Worm (Caenorhabditis elegans) whole organism, L4 larva: ENCODE results near the gene prx-5.
A peak's percentile ranks its signal among the peaks of the same experiment; 100 is the strongest.

Experiments
- D1046.2 ChIP-seq: fragments of 200-800 bp; sonication (Bioruptor generic); IDR thresholded peaks from 2 replicates; pipeline ENCODE4 v1.3.6; 2022; ENCODE audit warnings: missing genetic modification characterization, missing compliant biosample characterization
- F10B5.3 ChIP-seq: sonication (generic microtip); optimal IDR thresholded peaks from 2 replicates; lab custom pipeline; 2016; ENCODE audit warnings: mild to moderate bottlenecking, missing genetic modification characterization, missing compliant biosample characterization
- R02D3.7 ChIP-seq: fragments of 150-350 bp; sonication (generic microtip); optimal IDR thresholded peaks from 3 replicates; lab custom pipeline; 2014; ENCODE audit warnings: missing biosample characterization, missing genetic modification characterization
- T26A8.4 ChIP-seq: fragments of 200-800 bp; sonication (Bioruptor generic); IDR thresholded peaks from 2 replicates; pipeline ENCODE4 v1.3.6; 2022; ENCODE audit warnings: missing genetic modification characterization, missing compliant biosample characterization
- Y105C5A.15 ChIP-seq: fragments of 200-800 bp; sonication (Bioruptor generic); IDR thresholded peaks from 2 replicates; pipeline ENCODE4 v1.3.6; 2022; ENCODE audit warnings: missing genetic modification characterization, missing compliant biosample characterization
- Y48G9A.11 ChIP-seq: fragments of 200-800 bp; sonication (Bioruptor generic); IDR thresholded peaks from 2 replicates; pipeline ENCODE4 v1.3.6; 2022; ENCODE audit warnings: missing genetic modification reagents, missing genetic modification characterization, missing compliant biosample characterization
- Y75B8A.6 ChIP-seq: fragments of 200-800 bp; sonication (Bioruptor generic); IDR thresholded peaks from 2 replicates; pipeline ENCODE4 v1.3.6; 2022; ENCODE audit warnings: missing genetic modification reagents, missing genetic modification characterization, missing compliant biosample characterization
- ZK546.5 ChIP-seq, 2 experiments: sonication (generic microtip); optimal IDR thresholded peaks; 2 replicates each; lab custom pipeline; 2017; ENCODE audit warnings: missing biosample characterization in 2 of 2, missing genetic modification characterization in 2 of 2
- aha-1 ChIP-seq: fragments of 150-350 bp; peaks from one replicate; lab custom pipeline; 2014; ENCODE audit warnings: missing biosample characterization, missing genetic modification characterization
- ama-1 ChIP-seq: fragments of 150-350 bp; optimal IDR thresholded peaks from 2 replicates; lab custom pipeline; 2014; ENCODE audit warnings: inconsistent platforms, mixed read lengths
- ceh-32 ChIP-seq: sonication (generic microtip); optimal IDR thresholded peaks from 2 replicates; lab custom pipeline; 2016; ENCODE audit warnings: mild to moderate bottlenecking, missing genetic modification characterization, missing compliant biosample characterization; ENCODE audit not compliant: poor library complexity
- ces-1 ChIP-seq: fragments of 150-350 bp; sonication (generic microtip); optimal IDR thresholded peaks from 4 replicates; lab custom pipeline; 2014; ENCODE audit warnings: missing biosample characterization, missing genetic modification reagents, missing genetic modification characterization
- ctbp-1 ChIP-seq: fragments of 200-800 bp; sonication (Bioruptor generic); IDR thresholded peaks from 2 replicates; pipeline ENCODE4 v1.3.6; 2022; ENCODE audit warnings: missing genetic modification reagents, missing genetic modification characterization, missing compliant biosample characterization
- daf-16 ChIP-seq, 3 experiments: sonication (generic microtip); optimal IDR thresholded peaks; 2 replicates each; lab custom pipeline; 2016 to 2017; ENCODE audit warnings: missing genetic modification characterization in 3 of 3, missing genetic modification reagents in 3 of 3, mild to moderate bottlenecking in 2 of 3, missing compliant biosample characterization in 2 of 3, missing biosample characterization in 1 of 3, moderate library complexity in 1 of 3
- daf-19 ChIP-seq: fragments of 200-800 bp; sonication (Bioruptor generic); conservative IDR thresholded peaks from 2 replicates; pipeline ENCODE4 v1.3.6; 2022; ENCODE audit warnings: missing genetic modification characterization, missing compliant biosample characterization
- dmd-8 ChIP-seq: fragments of 200-800 bp; sonication (Bioruptor generic); IDR thresholded peaks from 2 replicates; pipeline ENCODE4 v1.3.6; 2022; ENCODE audit warnings: missing genetic modification characterization, missing compliant biosample characterization
- dpl-1 ChIP-seq: fragments of 150-350 bp; optimal IDR thresholded peaks from 2 replicates; lab custom pipeline; 2014; ENCODE audit warnings: missing biosample characterization, missing genetic modification reagents, missing genetic modification characterization
- duxl-1 ChIP-seq: sonication (generic microtip); optimal IDR thresholded peaks from 2 replicates; lab custom pipeline; 2016; ENCODE audit warnings: mild to moderate bottlenecking, missing genetic modification characterization, moderate library complexity, missing compliant biosample characterization; ENCODE audit not compliant: poor library complexity
- egl-27 ChIP-seq: sonication (generic microtip); optimal IDR thresholded peaks from 3 replicates; lab custom pipeline; 2017; ENCODE audit warnings: missing biosample characterization, missing genetic modification reagents, missing genetic modification characterization
- egl-43 ChIP-seq: fragments of 200-800 bp; sonication (Bioruptor generic); IDR thresholded peaks from 2 replicates; pipeline ENCODE4 v1.3.6; 2022; ENCODE audit warnings: missing genetic modification reagents, missing genetic modification characterization, missing compliant biosample characterization
- fos-1 ChIP-seq: fragments of 150-350 bp; optimal IDR thresholded peaks from 2 replicates; lab custom pipeline; 2014; ENCODE audit warnings: missing biosample characterization, missing genetic modification characterization
- hif-1 ChIP-seq, 2 experiments: sonication (generic microtip); optimal IDR thresholded peaks; 2 replicates each; lab custom pipeline; 2016 to 2017; ENCODE audit warnings: missing compliant biosample characterization in 2 of 2, missing genetic modification characterization in 2 of 2, missing genetic modification reagents in 2 of 2, missing genotype in 2 of 2, mild to moderate bottlenecking in 1 of 2
- hlh-11 ChIP-seq: fragments of 200-800 bp; sonication (Bioruptor generic); optimal IDR thresholded peaks from 2 replicates; lab custom pipeline; 2018; ENCODE audit warnings: mild to moderate bottlenecking, missing genetic modification characterization, missing compliant biosample characterization
- hlh-30 ChIP-seq: sonication (generic microtip); optimal IDR thresholded peaks from 2 replicates; lab custom pipeline; 2017; ENCODE audit warnings: antibody characterized with exemption, mild to moderate bottlenecking, missing genetic modification characterization, missing compliant biosample characterization; ENCODE audit not compliant: insufficient read depth
- hmg-1.1 ChIP-seq: fragments of 200-800 bp; sonication (Bioruptor generic); IDR thresholded peaks from 2 replicates; pipeline ENCODE4 v1.3.6; 2022; ENCODE audit warnings: missing genetic modification reagents, missing genetic modification characterization, missing compliant biosample characterization
- lin-29 ChIP-seq: fragments of 200-800 bp; sonication (Bioruptor generic); IDR thresholded peaks from 2 replicates; pipeline ENCODE4 v1.3.6; 2022; ENCODE audit warnings: missing genetic modification reagents, missing genetic modification characterization, missing compliant biosample characterization
- mdl-1 ChIP-seq, 2 experiments: fragments of 150-350 bp in 1 of 2; sonication (generic microtip) in 1 of 2; optimal IDR thresholded peaks; 2 replicates each; lab custom pipeline; 2014 to 2017; ENCODE audit warnings: missing biosample characterization in 2 of 2, missing genetic modification characterization in 2 of 2
- mes-2 ChIP-seq: sonication (generic microtip); optimal IDR thresholded peaks from 2 replicates; lab custom pipeline; 2016; ENCODE audit warnings: missing genotype, mild to moderate bottlenecking, missing genetic modification characterization, missing compliant biosample characterization; ENCODE audit not compliant: poor library complexity, severe bottlenecking
- mxl-2 ChIP-seq: fragments of 200-800 bp; sonication (Bioruptor generic); conservative IDR thresholded peaks from 2 replicates; pipeline ENCODE4 v1.3.6; 2022; ENCODE audit warnings: missing genetic modification reagents, missing genetic modification characterization, missing compliant biosample characterization
- nhr-102 ChIP-seq: sonication (generic microtip); optimal IDR thresholded peaks from 2 replicates; lab custom pipeline; 2016; ENCODE audit warnings: mild to moderate bottlenecking, missing genetic modification characterization, moderate library complexity, missing compliant biosample characterization
- nhr-11 ChIP-seq: fragments of 150-350 bp; optimal IDR thresholded peaks from 2 replicates; lab custom pipeline; 2014; ENCODE audit warnings: missing biosample characterization, missing genetic modification characterization
- nhr-237 ChIP-seq: sonication (generic microtip); optimal IDR thresholded peaks from 2 replicates; lab custom pipeline; 2017; ENCODE audit warnings: missing biosample characterization, missing genetic modification characterization
- nhr-25 ChIP-seq: sonication (generic microtip); optimal IDR thresholded peaks from 2 replicates; lab custom pipeline; 2017; ENCODE audit warnings: missing genetic modification characterization, mild to moderate bottlenecking, missing compliant biosample characterization, antibody characterized with exemption, moderate library complexity, borderline replicate concordance; ENCODE audit not compliant: insufficient read depth
- nhr-41 ChIP-seq: fragments of 200-800 bp; sonication (Bioruptor generic); IDR thresholded peaks from 2 replicates; pipeline ENCODE4 v1.3.6; 2022; ENCODE audit warnings: missing genetic modification reagents, missing genetic modification characterization, missing compliant biosample characterization
- nhr-42 ChIP-seq: fragments of 200-800 bp; sonication (Bioruptor generic); IDR thresholded peaks from 2 replicates; pipeline ENCODE4 v1.3.6; 2022; ENCODE audit warnings: missing genetic modification characterization, missing compliant biosample characterization
- nhr-6 ChIP-seq: fragments of 150-350 bp; optimal IDR thresholded peaks from 2 replicates; lab custom pipeline; 2014; ENCODE audit warnings: missing biosample characterization, missing genetic modification characterization
- nhr-76 ChIP-seq: fragments of 150-350 bp; optimal IDR thresholded peaks from 2 replicates; lab custom pipeline; 2014; ENCODE audit warnings: missing biosample characterization, missing genetic modification characterization
- pha-4 ChIP-seq, 2 experiments: fragments of 150-350 bp in 1 of 2; fragments of 200-800 bp in 1 of 2; sonication (Bioruptor generic) in 1 of 2; IDR thresholded peaks in 1 of 2; optimal IDR thresholded peaks in 1 of 2; 2 replicates each; pipeline versions ENCODE4 v1.3.6 to Lab custom; 2014 to 2022; ENCODE audit warnings: missing genetic modification characterization in 2 of 2, missing genetic modification reagents in 2 of 2, missing biosample characterization in 1 of 2, missing compliant biosample characterization in 1 of 2
- sdz-12 ChIP-seq: fragments of 200-800 bp; sonication (Bioruptor generic); optimal IDR thresholded peaks from 2 replicates; lab custom pipeline; 2018; ENCODE audit warnings: mild to moderate bottlenecking, missing genetic modification characterization, missing compliant biosample characterization
- set-16 ChIP-seq: fragments of 200-800 bp; sonication (Bioruptor generic); IDR thresholded peaks from 2 replicates; pipeline ENCODE4 v1.3.6; 2022; ENCODE audit warnings: missing genetic modification reagents, missing genetic modification characterization, missing compliant biosample characterization
- skn-1 ChIP-seq: fragments of 150-350 bp; optimal IDR thresholded peaks from 2 replicates; lab custom pipeline; 2014; ENCODE audit warnings: missing biosample characterization, missing genetic modification characterization
- snpc-4 ChIP-seq: fragments of 150-350 bp; optimal IDR thresholded peaks from 2 replicates; lab custom pipeline; 2014; ENCODE audit warnings: missing biosample characterization, missing genetic modification characterization
- spr-1 ChIP-seq: sonication (generic microtip); optimal IDR thresholded peaks from 2 replicates; lab custom pipeline; 2016; ENCODE audit warnings: mild to moderate bottlenecking, missing genetic modification characterization, missing compliant biosample characterization
- unc-39 ChIP-seq: sonication (generic microtip); optimal IDR thresholded peaks from 2 replicates; lab custom pipeline; 2017; ENCODE audit warnings: missing biosample characterization, missing genetic modification characterization
- unc-62 ChIP-seq, 3 experiments: fragments of 150-350 bp in 1 of 3; sonication (generic microtip); optimal IDR thresholded peaks in 2 of 3; peaks in 1 of 3; 1 replicate in 1 of 3; 2 replicates in 2 of 3; lab custom pipeline; 2014 to 2017; ENCODE audit warnings: missing biosample characterization in 3 of 3, missing genetic modification characterization in 3 of 3, missing genetic modification reagents in 3 of 3, missing genotype in 1 of 3
- vab-7 ChIP-seq: fragments of 200-800 bp; sonication (Bioruptor generic); IDR thresholded peaks from 2 replicates; pipeline ENCODE4 v1.3.6; 2022; ENCODE audit warnings: missing genetic modification reagents, missing genetic modification characterization, missing compliant biosample characterization
- zag-1 ChIP-seq: fragments of 150-350 bp; optimal IDR thresholded peaks from 2 replicates; lab custom pipeline; 2014; ENCODE audit warnings: missing biosample characterization, missing genetic modification characterization
- zfp-3 ChIP-seq: fragments of 200-800 bp; sonication (Bioruptor generic); conservative IDR thresholded peaks from 2 replicates; pipeline ENCODE4 v1.3.6; 2022; ENCODE audit warnings: missing genetic modification reagents, missing genetic modification characterization, missing compliant biosample characterization
- ztf-11 ChIP-seq: fragments of 150-350 bp; optimal IDR thresholded peaks from 2 replicates; lab custom pipeline; 2014; ENCODE audit warnings: missing biosample characterization, missing genetic modification characterization

Gene prx-5

DNA sequence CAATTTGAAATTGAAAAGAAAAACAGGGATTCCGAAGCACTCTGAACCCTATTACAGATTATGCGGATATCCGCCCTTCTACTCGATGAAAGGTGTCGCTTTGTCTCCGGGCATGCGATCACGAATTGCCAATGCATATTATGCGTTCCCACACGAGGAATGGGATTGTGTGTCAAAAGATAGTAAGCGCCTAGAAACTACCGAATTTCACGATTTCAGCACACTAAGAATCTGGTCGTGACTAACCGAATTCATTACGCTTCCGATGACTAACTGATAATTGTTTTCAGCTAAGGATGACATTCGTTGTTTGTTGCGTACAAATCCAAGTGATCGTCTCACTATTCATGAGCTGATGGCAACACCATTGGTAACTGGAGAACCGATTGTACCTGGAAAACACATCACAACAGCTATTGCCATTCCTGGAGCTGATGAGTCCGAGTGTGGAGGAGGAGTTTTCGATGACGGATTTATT, 41.7 kb downstream of the prx-5 start:
- TF ChIP-seq zfp-3 (GFP tag; lab: Robert Waterston, UW) (peak; percentile 79; the same call in 1 of the 2 replicates), unc-39 (no peak), D1046.2 (peak; percentile 28; the same call in 1 of the 2 replicates), egl-43 (0 out of 2 replicates have a peak, but pooled peaks have one; percentile 11), T26A8.4 (GFP tag; lab: Robert Waterston, UW) (peak; percentile 64), nhr-25 (tag; lab: Kevin White, UChicago) (peak; percentile 71), hlh-11 (tag; lab: Kevin White, UChicago) (no peak), ZK546.5 (tag; optimal IDR thresholded peaks at IDR 0.05; lab: Kevin White, UChicago) (no peak), R02D3.7 (tag; lab: Kevin White, UChicago) (no peak), F10B5.3 (tag; lab: Kevin White, UChicago) (no peak), zag-1 (tag; lab: Kevin White, UChicago) (no peak), daf-16 (GFP tag; optimal IDR thresholded peaks at IDR 0.05; lab: Kevin White, UChicago) (no peak), daf-16 (tag; optimal IDR thresholded peaks at IDR 0.05; lab: Kevin White, UChicago) (peak; percentile 7), egl-27 (tag; lab: Kevin White, UChicago) (no peak), aha-1 (peak; percentile 55), hlh-30 (tag; lab: Kevin White, UChicago) (no peak), Y105C5A.15 (GFP tag; lab: Robert Waterston, UW) (peak; percentile 74; the same call in 1 of the 2 replicates), spr-1 (tag; lab: Kevin White, UChicago) (no peak), hmg-1.1 (GFP tag; lab: Robert Waterston, UW) (no peak), nhr-11 (tag; lab: Kevin White, UChicago) (no peak), mxl-2 (GFP tag; lab: Robert Waterston, UW) (peak; percentile 68), snpc-4 (tag; lab: Kevin White, UChicago) (no peak), nhr-237 (tag; lab: Kevin White, UChicago) (no peak), lin-29 (no peak; the same call in none of the 2 replicates), nhr-42 (GFP tag; lab: Robert Waterston, UW) (no peak), vab-7 (peak; percentile 49; the same call in 1 of the 2 replicates), nhr-6 (tag; lab: Kevin White, UChicago) (no peak), nhr-76 (tag; lab: Kevin White, UChicago) (no peak), set-16 (GFP tag; lab: Robert Waterston, UW) (no peak), ztf-11 (no peak), hif-1 (tag; optimal IDR thresholded peaks at IDR 0.05; lab: Kevin White, UChicago) (peak in 1 of 2 experiments; percentile 13), nhr-102 (tag; lab: Kevin White, UChicago) (no peak), dmd-8 (GFP tag; lab: Robert Waterston, UW) (no peak), mdl-1 (tag; optimal IDR thresholded peaks at IDR 0.05; lab: Kevin White, UChicago) (no peak), nhr-41 (GFP tag; lab: Robert Waterston, UW) (peak; percentile 43), dpl-1 (no peak), fos-1 (tag; lab: Kevin White, UChicago) (no peak), Y75B8A.6 (no peak; the same call in 1 of the 2 replicates), Y48G9A.11 (GFP tag; lab: Robert Waterston, UW) (no peak), mes-2 (tag; lab: Kevin White, UChicago) (peak; percentile 32), ama-1 (lab: Kevin White, UChicago) (peak; percentile 96), pha-4 (GFP tag; IDR thresholded peaks at IDR 0.05; lab: Robert Waterston, UW) (no peak), pha-4 (tag; optimal IDR thresholded peaks at IDR 0.05; lab: Kevin White, UChicago) (no peak), ctbp-1 (no peak), skn-1 (tag; lab: Kevin White, UChicago) (no peak), unc-62 (GFP tag; optimal IDR thresholded peaks at IDR 0.05 in 1 of 2; lab: Kevin White, UChicago) (no peak), unc-62 (tag; optimal IDR thresholded peaks at IDR 0.05; lab: Kevin White, UChicago) (no peak), ces-1 (no peak), sdz-12 (GFP tag; lab: Kevin White, UChicago) (peak; percentile 74), daf-19 (no peak), duxl-1 (peak; percentile 58), ceh-32 (tag; lab: Kevin White, UChicago) (no peak)
